Worm (Caenorhabditis elegans) whole organism, L4/young adult: ENCODE results near the gene T04A11.1.

ENCODE experiments used
- dao-5 ChIP-seq: sonication (generic microtip); optimal IDR thresholded peaks from 2 replicates; lab custom pipeline; 2016; ENCODE audit warnings: missing genotype, missing genetic modification characterization, moderate library complexity, missing compliant biosample characterization
- him-1 ChIP-seq: sonication (generic microtip); optimal IDR thresholded peaks from 2 replicates; lab custom pipeline; 2016; ENCODE audit warnings: missing genotype, missing genetic modification reagents, missing genetic modification characterization, missing compliant biosample characterization

DNA sequence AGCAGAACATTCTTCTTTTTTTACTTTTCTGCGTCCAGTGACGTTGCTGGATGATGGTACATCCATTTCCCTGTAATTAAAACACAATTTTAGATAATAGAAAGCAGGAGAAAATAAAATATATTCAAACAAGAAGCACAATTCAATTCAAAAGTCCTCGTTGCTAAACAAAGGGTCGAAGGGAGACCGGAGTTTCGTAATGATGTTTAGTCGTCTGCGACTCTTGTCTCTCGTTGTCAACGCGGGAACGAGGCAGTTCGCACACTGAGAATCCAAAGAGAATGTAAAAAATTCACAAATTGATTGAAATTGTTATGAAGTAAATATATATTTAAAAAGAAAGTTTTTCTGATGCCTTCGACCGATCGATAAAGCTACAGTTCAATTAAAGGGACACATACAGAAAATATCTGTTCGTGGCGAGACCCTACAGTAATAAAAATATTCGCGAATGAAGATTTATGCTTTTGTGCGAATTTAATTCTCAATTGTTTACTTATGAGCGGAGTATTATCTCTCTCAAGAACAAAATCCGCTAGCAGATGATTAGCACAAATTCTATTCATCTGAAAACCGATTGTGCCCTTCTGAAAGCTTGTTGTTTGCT is 25.5 kb downstream of the T04A11.1 start, which contains the start of gene dpy-26:
- TF ChIP-seq dao-5 (no peak), him-1 (no peak)
